Fruit fly (Drosophila melanogaster) whole organism, embryonic: ENCODE results near the gene CG6607.

Experiments used
- B-H1 ChIP-seq: fragments of 200-800 bp; sonication (Bioruptor generic); IDR thresholded peaks from 3 replicates; pipeline ENCODE4 v1.3.6; 2022; ENCODE audit warnings: missing biosample characterization, missing genetic modification characterization
- CG11456 ChIP-seq: fragments of 200-800 bp; sonication (Bioruptor generic); IDR thresholded peaks from 3 replicates; pipeline ENCODE4 v1.3.6; 2022; ENCODE audit warnings: missing biosample characterization, missing genetic modification characterization
- CG11723 ChIP-seq: fragments of 200-800 bp; sonication (Bioruptor generic); optimal IDR thresholded peaks from 2 replicates; lab custom pipeline; 2017; ENCODE audit warnings: missing biosample characterization, mild to moderate bottlenecking, missing genetic modification characterization
- CG12071 ChIP-seq: fragments of 200-800 bp; sonication (Bioruptor generic); optimal IDR thresholded peaks from 3 replicates; lab custom pipeline; 2018; ENCODE audit warnings: missing biosample characterization, mild to moderate bottlenecking, missing genetic modification characterization
- CG12219 ChIP-seq: fragments of 200-800 bp; sonication (Bioruptor generic); optimal IDR thresholded peaks from 3 replicates; lab custom pipeline; 2018; ENCODE audit warnings: missing biosample characterization, mild to moderate bottlenecking, missing genetic modification characterization
- CG12769 ChIP-seq: fragments of 200-800 bp; sonication (Bioruptor generic); optimal IDR thresholded peaks from 2 replicates; lab custom pipeline; 2019; ENCODE audit warnings: missing biosample characterization, mild to moderate bottlenecking, missing genetic modification characterization, moderate library complexity
- CG12942 ChIP-seq: fragments of 200-800 bp; sonication (Bioruptor generic); optimal IDR thresholded peaks from 3 replicates; lab custom pipeline; 2016; ENCODE audit warnings: missing biosample characterization, missing genetic modification characterization
- CG13424 ChIP-seq: fragments of 200-800 bp; sonication (Bioruptor generic); optimal IDR thresholded peaks from 2 replicates; lab custom pipeline; 2019; ENCODE audit warnings: missing biosample characterization, mild to moderate bottlenecking, missing genetic modification characterization, moderate library complexity
- CG1603 ChIP-seq: fragments of 200-800 bp; sonication (Bioruptor generic); optimal IDR thresholded peaks from 2 replicates; lab custom pipeline; 2019; ENCODE audit warnings: missing biosample characterization, mild to moderate bottlenecking, missing genetic modification characterization, moderate library complexity
- CG18262 ChIP-seq: fragments of 200-800 bp; optimal IDR thresholded peaks from 3 replicates; lab custom pipeline; 2019; ENCODE audit warnings: missing biosample characterization, mild to moderate bottlenecking, missing genetic modification characterization, moderate library complexity
- CG1832 ChIP-seq: fragments of 200-800 bp; sonication (Bioruptor generic); optimal IDR thresholded peaks from 2 replicates; lab custom pipeline; 2017; ENCODE audit warnings: missing biosample characterization, mild to moderate bottlenecking, missing genetic modification characterization, inconsistent platforms
- CG18476 ChIP-seq: fragments of 200-800 bp; sonication (Bioruptor generic); optimal IDR thresholded peaks from 2 replicates; lab custom pipeline; 2016; ENCODE audit warnings: missing biosample characterization, mild to moderate bottlenecking, missing genetic modification characterization
- CG3065 ChIP-seq: fragments of 200-800 bp; sonication (Bioruptor generic); optimal IDR thresholded peaks from 2 replicates; lab custom pipeline; 2016; ENCODE audit warnings: missing biosample characterization, missing genetic modification characterization
- CG7745 ChIP-seq: fragments of 200-800 bp; sonication (Bioruptor generic); optimal IDR thresholded peaks from 2 replicates; lab custom pipeline; 2018; ENCODE audit warnings: missing biosample characterization, mild to moderate bottlenecking, missing genetic modification characterization, moderate library complexity
- CG8765 ChIP-seq: fragments of 200-800 bp; sonication (Bioruptor generic); IDR thresholded peaks from 2 replicates; pipeline ENCODE4 v1.3.6; 2022; ENCODE audit warnings: missing biosample characterization, missing genetic modification characterization
- CG9215 ChIP-seq: fragments of 200-800 bp; sonication (Bioruptor generic); IDR thresholded peaks from 2 replicates; pipeline ENCODE4 v1.3.6; 2022; ENCODE audit warnings: missing biosample characterization, missing genetic modification characterization
- CoRest ChIP-seq: fragments of 200-800 bp; sonication (Bioruptor generic); optimal IDR thresholded peaks from 3 replicates; lab custom pipeline; 2018; ENCODE audit warnings: missing biosample characterization, mild to moderate bottlenecking, missing genetic modification characterization, moderate library complexity
- D19B ChIP-seq: fragments of 200-800 bp; sonication (Bioruptor generic); optimal IDR thresholded peaks from 2 replicates; lab custom pipeline; 2017; ENCODE audit warnings: missing biosample characterization, mild to moderate bottlenecking, missing genetic modification characterization
- Dref ChIP-seq: fragments of 200-800 bp; sonication (Bioruptor generic); IDR thresholded peaks from 2 replicates; pipeline ENCODE4 v1.3.6; 2022; ENCODE audit warnings: missing biosample characterization, missing genetic modification characterization
- E2f1 ChIP-seq: fragments of 200-800 bp; sonication (Bioruptor generic); IDR thresholded peaks from 2 replicates; pipeline ENCODE4 v1.3.6; 2022; ENCODE audit warnings: missing biosample characterization, missing genetic modification characterization
- Ets65A ChIP-seq: fragments of 200-800 bp; sonication (Bioruptor generic); peaks from one replicate; lab custom pipeline; 2016; ENCODE audit warnings: missing biosample characterization, missing genetic modification characterization
- GATAe ChIP-seq: fragments of 200-800 bp; sonication (Bioruptor generic); conservative IDR thresholded peaks from 2 replicates; pipeline ENCODE4 v1.3.6; 2022; ENCODE audit warnings: missing biosample characterization, missing genetic modification characterization
- HHEX ChIP-seq: fragments of 200-800 bp; sonication (Bioruptor generic); optimal IDR thresholded peaks from 3 replicates; lab custom pipeline; 2017; ENCODE audit warnings: missing biosample characterization, mild to moderate bottlenecking, missing genetic modification characterization, missing genetic modification reagents
- HLH3B ChIP-seq: fragments of 200-800 bp; sonication (Bioruptor generic); IDR thresholded peaks from 2 replicates; pipeline ENCODE4 v1.3.6; 2022; ENCODE audit warnings: missing biosample characterization, missing genetic modification characterization
- Hsf ChIP-seq: fragments of 200-800 bp; sonication (Bioruptor generic); optimal IDR thresholded peaks from 3 replicates; lab custom pipeline; 2016; ENCODE audit warnings: missing biosample characterization, missing genetic modification characterization
- Ravus ChIP-seq: fragments of 200-800 bp; sonication (Bioruptor generic); IDR thresholded peaks from 2 replicates; pipeline ENCODE4 v1.3.6; 2022; ENCODE audit warnings: missing biosample characterization, missing genetic modification characterization
- Rfx ChIP-seq: fragments of 200-800 bp; sonication (Bioruptor generic); IDR thresholded peaks from 2 replicates; pipeline ENCODE4 v1.3.6; 2022; ENCODE audit warnings: missing biosample characterization, missing genetic modification characterization
- Scr ChIP-seq: fragments of 200-800 bp; sonication (Bioruptor generic); IDR thresholded peaks from 2 replicates; pipeline ENCODE4 v1.3.6; 2022; ENCODE audit warnings: missing biosample characterization, missing genetic modification characterization; ENCODE audit not compliant: partially characterized antibody
- al ChIP-seq: fragments of 200-800 bp; sonication (Bioruptor generic); IDR thresholded peaks from 2 replicates; pipeline ENCODE4 v1.3.6; 2022; ENCODE audit warnings: missing biosample characterization, missing genetic modification characterization
- ara ChIP-seq: fragments of 200-800 bp; sonication (Bioruptor generic); IDR thresholded peaks from 2 replicates; pipeline ENCODE4 v1.3.6; 2022; ENCODE audit warnings: missing biosample characterization, missing genetic modification characterization
- bowl ChIP-seq: fragments of 200-800 bp; sonication (Bioruptor generic); IDR thresholded peaks from 2 replicates; pipeline ENCODE4 v1.3.6; 2022; ENCODE audit warnings: missing biosample characterization, missing genetic modification characterization
- cg ChIP-seq: fragments of 200-800 bp; sonication (Bioruptor generic); optimal IDR thresholded peaks from 3 replicates; lab custom pipeline; 2019; ENCODE audit warnings: missing biosample characterization, mild to moderate bottlenecking, missing genetic modification characterization, moderate library complexity
- chinmo ChIP-seq: fragments of 200-800 bp; sonication (Bioruptor generic); IDR thresholded peaks from 4 replicates; pipeline ENCODE4 v1.3.6; 2022; ENCODE audit warnings: missing biosample characterization, missing genetic modification characterization; ENCODE audit not compliant: partially characterized antibody
- cwo ChIP-seq: fragments of 200-800 bp; sonication (Bioruptor generic); optimal IDR thresholded peaks from 3 replicates; lab custom pipeline; 2017; ENCODE audit warnings: missing biosample characterization, missing genetic modification characterization, mild to moderate bottlenecking, moderate library complexity, missing genetic modification reagents
- da ChIP-seq: fragments of 200-800 bp; sonication (Bioruptor generic); optimal IDR thresholded peaks from 2 replicates; lab custom pipeline; 2016; ENCODE audit warnings: missing biosample characterization, missing genetic modification characterization
- dm ChIP-seq: fragments of 200-800 bp; sonication (Bioruptor generic); optimal IDR thresholded peaks from 3 replicates; lab custom pipeline; 2016; ENCODE audit warnings: missing biosample characterization, missing genetic modification characterization
- emc ChIP-seq: fragments of 200-800 bp; sonication (Bioruptor generic); optimal IDR thresholded peaks from 2 replicates; lab custom pipeline; 2016; ENCODE audit warnings: missing biosample characterization, missing genetic modification characterization
- eve ChIP-seq, 2 experiments: fragments of >200 bp; optimal IDR thresholded peaks; 2 replicates each; lab custom pipeline; 2017; ENCODE audit warnings: missing biosample characterization in 2 of 2, missing genetic modification characterization in 2 of 2
- gcm ChIP-seq: fragments of 200-800 bp; sonication (Bioruptor generic); optimal IDR thresholded peaks from 2 replicates; lab custom pipeline; 2019; ENCODE audit warnings: missing biosample characterization, mild to moderate bottlenecking, missing genetic modification characterization, moderate library complexity
- gfzf ChIP-seq: fragments of 200-800 bp; sonication (Bioruptor generic); optimal IDR thresholded peaks from 2 replicates; lab custom pipeline; 2016; ENCODE audit warnings: missing biosample characterization, mild to moderate bottlenecking, missing genetic modification characterization, moderate library complexity
- gro ChIP-seq: fragments of 200-800 bp; sonication (Bioruptor generic); optimal IDR thresholded peaks from 2 replicates; lab custom pipeline; 2016; ENCODE audit warnings: missing biosample characterization, missing genetic modification characterization
- lab ChIP-seq: fragments of 200-800 bp; sonication (Bioruptor generic); optimal IDR thresholded peaks from 3 replicates; lab custom pipeline; 2017; ENCODE audit warnings: missing biosample characterization, missing genetic modification characterization, mild to moderate bottlenecking, moderate library complexity, missing genetic modification reagents
- mam ChIP-seq: fragments of 200-800 bp; sonication (Bioruptor generic); optimal IDR thresholded peaks from 3 replicates; lab custom pipeline; 2016; ENCODE audit warnings: missing biosample characterization, missing genetic modification characterization
- nmo ChIP-seq: fragments of 200-800 bp; sonication (Bioruptor generic); optimal IDR thresholded peaks from 2 replicates; lab custom pipeline; 2018; ENCODE audit warnings: missing biosample characterization, mild to moderate bottlenecking, missing genetic modification characterization, moderate library complexity
- oc ChIP-seq: fragments of 200-800 bp; sonication (Bioruptor generic); optimal IDR thresholded peaks from 2 replicates; lab custom pipeline; 2018; ENCODE audit warnings: missing biosample characterization, mild to moderate bottlenecking, missing genetic modification characterization, moderate library complexity
- pnt ChIP-seq: fragments of 200-800 bp; sonication (Bioruptor generic); optimal IDR thresholded peaks from 3 replicates; lab custom pipeline; 2016; ENCODE audit warnings: missing biosample characterization, missing genetic modification characterization
- rib ChIP-seq: fragments of 200-800 bp; sonication (Bioruptor generic); IDR thresholded peaks from 2 replicates; pipeline ENCODE4 v1.3.6; 2022; ENCODE audit warnings: missing biosample characterization, missing genetic modification characterization
- row ChIP-seq: fragments of 200-800 bp; sonication (Bioruptor generic); IDR thresholded peaks from 3 replicates; pipeline ENCODE4 v1.3.6; 2022; ENCODE audit warnings: missing biosample characterization, missing genetic modification characterization
- seq ChIP-seq: fragments of 200-800 bp; sonication (Bioruptor generic); IDR thresholded peaks from 2 replicates; pipeline ENCODE4 v1.3.6; 2022; ENCODE audit warnings: missing biosample characterization, missing genetic modification characterization
- sug ChIP-seq: fragments of 200-800 bp; optimal IDR thresholded peaks from 2 replicates; lab custom pipeline; 2019; ENCODE audit warnings: missing biosample characterization, mild to moderate bottlenecking, missing genetic modification characterization, moderate library complexity
- zf30C ChIP-seq: fragments of 200-800 bp; sonication (Bioruptor generic); optimal IDR thresholded peaks from 3 replicates; lab custom pipeline; 2018; ENCODE audit warnings: missing biosample characterization, mild to moderate bottlenecking, missing genetic modification characterization

The CG6607 gene

dm6 chr3R:24564191-24564798, 36.4 kb downstream of the CG6607 start (continued):
- TF ChIP-seq CG13424 (tag; lab: Kevin White, UChicago) (no peak), Scr (GFP tag; lab: Robert Waterston, UW) (no peak), gcm (GFP tag; lab: Kevin White, UChicago) (no peak), chinmo (GFP tag; lab: Robert Waterston, UW) (peak; percentile 68; the same call in 2 of the 4 replicates), CG11456 (no peak), D19B (GFP tag; lab: Kevin White, UChicago) (peak; percentile 3), CG12942 (GFP tag; lab: Kevin White, UChicago) (no peak), bowl (GFP tag; lab: Robert Waterston, UW) (no peak), CG18476 (no peak), dm (GFP tag; lab: Kevin White, UChicago) (no peak), CG1832 (GFP tag; lab: Kevin White, UChicago) (no peak), gro (peak; percentile 7), CG3065 (no peak), ara (GFP tag; lab: Robert Waterston, UW) (no peak), cwo (GFP tag; lab: Kevin White, UChicago) (peak; percentile 17), eve (GFP tag; optimal IDR thresholded peaks at IDR 0.05; lab: Kevin White, UChicago) (no peak), oc (tag; lab: Kevin White, UChicago) (no peak), sug (tag; lab: Kevin White, UChicago) (peak; percentile 83), CG9215 (no peak), CG12071 (GFP tag; lab: Kevin White, UChicago) (peak; percentile 1), CG1603 (no peak), CG8765 (GFP tag; lab: Robert Waterston, UW) (no peak), lab (peak; percentile 28), CG12769 (tag; lab: Kevin White, UChicago) (peak; percentile 77), Rfx (GFP tag; lab: Robert Waterston, UW) (0 out of 2 replicates have a peak, but pooled peaks have one; percentile 13), Dref (GFP tag; lab: Robert Waterston, UW) (no peak), Hsf (GFP tag; lab: Kevin White, UChicago) (no peak), CG7745 (tag; lab: Kevin White, UChicago) (no peak), pnt (no peak)
- TF ChIP-seq, all 482 proteins: peak for 30

dm6 chr3R:24564799-24565344, 37.0 kb downstream of the CG6607 start:
- TF ChIP-seq mam (no peak), gfzf (no peak), E2f1 (GFP tag; lab: Robert Waterston, UW) (no peak), B-H1 (GFP tag; lab: Robert Waterston, UW) (no peak), GATAe (GFP tag; lab: Robert Waterston, UW) (no peak), al (GFP tag; lab: Robert Waterston, UW) (no peak), CG12219 (no peak), da (no peak), Ets65A (peak; percentile 84), CG18262 (tag; lab: Kevin White, UChicago) (no peak), nmo (GFP tag; lab: Kevin White, UChicago) (no peak), Ravus (GFP tag; lab: Robert Waterston, UW) (no peak), emc (GFP tag; lab: Kevin White, UChicago) (no peak), CoRest (tag; lab: Kevin White, UChicago) (no peak), zf30C (GFP tag; lab: Kevin White, UChicago) (no peak), row (GFP tag; lab: Robert Waterston, UW) (0 out of 3 replicates have a peak, but pooled peaks have one; percentile 36), rib (GFP tag; lab: Robert Waterston, UW) (no peak), seq (no peak), HLH3B (GFP tag; lab: Robert Waterston, UW) (no peak), cg (GFP tag; lab: Kevin White, UChicago) (peak; percentile 20), CG11723 (GFP tag; lab: Kevin White, UChicago) (no peak), HHEX (GFP tag; lab: Kevin White, UChicago) (no peak)
